Worm (Caenorhabditis elegans) whole organism, late embryonic: Measurements from ENCODE around the gene F26F4.5.

Source experiments
- C38D4.7 ChIP-seq: fragments of 200-800 bp; sonication (Bioruptor generic); optimal IDR thresholded peaks from 2 replicates; lab custom pipeline; 2018; ENCODE audit warnings: mild to moderate bottlenecking, missing genetic modification characterization, moderate library complexity, missing compliant biosample characterization
- K02D7.2 ChIP-seq: sonication (generic microtip); optimal IDR thresholded peaks from 2 replicates; lab custom pipeline; 2017; ENCODE audit warnings: mild to moderate bottlenecking, missing genetic modification characterization, missing compliant biosample characterization
- T23F11.4 ChIP-seq: fragments of 200-800 bp; sonication (Bioruptor generic); optimal IDR thresholded peaks from 2 replicates; lab custom pipeline; 2018; ENCODE audit warnings: mild to moderate bottlenecking, missing genetic modification characterization, missing compliant biosample characterization
- ceh-14 ChIP-seq: sonication (generic microtip); optimal IDR thresholded peaks from 2 replicates; lab custom pipeline; 2016; ENCODE audit warnings: missing genotype, missing genetic modification characterization, missing compliant biosample characterization
- ceh-22 ChIP-seq: sonication (generic microtip); optimal IDR thresholded peaks from 2 replicates; lab custom pipeline; 2017; ENCODE audit warnings: missing biosample characterization, missing genetic modification characterization
- dve-1 ChIP-seq: sonication (generic microtip); optimal IDR thresholded peaks from 2 replicates; lab custom pipeline; 2017; ENCODE audit warnings: antibody characterized with exemption, mild to moderate bottlenecking, missing genetic modification characterization, missing compliant biosample characterization
- fkh-10 ChIP-seq: fragments of 150-350 bp; optimal IDR thresholded peaks from 2 replicates; lab custom pipeline; 2014; ENCODE audit warnings: missing biosample characterization, missing genetic modification reagents, missing genetic modification characterization
- hlh-30 ChIP-seq: sonication (generic microtip); optimal IDR thresholded peaks from 2 replicates; lab custom pipeline; 2017; ENCODE audit warnings: antibody characterized with exemption, missing genetic modification characterization, missing compliant biosample characterization; ENCODE audit not compliant: insufficient read depth
- mec-3 ChIP-seq: sonication (generic microtip); optimal IDR thresholded peaks from 2 replicates; lab custom pipeline; 2016; ENCODE audit warnings: borderline replicate concordance, missing genetic modification characterization, missing compliant biosample characterization
- pros-1 ChIP-seq: fragments of 150-350 bp; optimal IDR thresholded peaks from 2 replicates; lab custom pipeline; 2014; ENCODE audit warnings: missing biosample characterization, missing genetic modification reagents, missing genetic modification characterization
- zip-5 ChIP-seq: sonication (generic microtip); optimal IDR thresholded peaks from 2 replicates; lab custom pipeline; 2016; ENCODE audit warnings: missing genetic modification characterization, missing compliant biosample characterization

DNA sequence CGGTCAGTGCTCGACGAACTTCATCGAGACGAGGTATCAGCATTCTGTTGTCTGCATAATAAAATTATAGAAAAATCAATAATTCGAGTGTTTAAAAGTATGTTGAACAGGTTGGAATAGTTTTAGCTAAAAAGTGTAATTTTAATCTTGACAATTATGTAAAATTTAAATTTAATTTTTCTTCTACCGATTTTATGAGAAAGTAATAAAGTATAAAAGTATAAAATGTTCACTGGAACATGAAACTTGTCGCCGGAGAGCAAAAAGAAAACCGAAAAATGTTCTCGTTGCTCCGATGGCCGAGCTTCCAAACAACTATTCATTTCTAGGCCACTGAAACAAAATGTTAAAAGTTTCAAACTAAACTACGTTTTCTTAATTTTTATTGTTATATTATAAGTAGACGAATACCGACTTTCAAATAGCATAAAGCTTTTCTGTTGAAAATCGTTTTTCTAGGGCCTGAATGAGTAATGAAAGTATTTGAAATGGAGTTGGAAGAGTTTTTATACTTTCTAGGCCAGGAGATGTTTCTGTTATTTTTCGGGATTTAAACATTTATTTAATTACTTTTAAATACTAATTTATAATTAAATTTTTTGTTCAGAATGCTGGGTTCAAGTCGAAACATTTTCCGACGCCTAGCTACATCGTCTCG lies 29.2 kb downstream of the F26F4.5 start, which contains the start of the genes C35D10.10 and C35D10.5:
- no peak for TF ChIP-seq dve-1
- TF ChIP-seq ceh-14 (tag; lab: Kevin White, UChicago): no peak
- TF ChIP-seq C38D4.7 (GFP tag; lab: Kevin White, UChicago): no peak
- TF ChIP-seq T23F11.4 (GFP tag; lab: Kevin White, UChicago): no peak
- TF ChIP-seq fkh-10: no peak
- no peak for TF ChIP-seq ceh-22
- TF ChIP-seq hlh-30 (tag; lab: Kevin White, UChicago): no peak
- TF ChIP-seq pros-1: no peak
- TF ChIP-seq mec-3: no peak
- no peak for TF ChIP-seq K02D7.2 (tag; lab: Kevin White, UChicago)
- TF ChIP-seq zip-5 (tag; lab: Kevin White, UChicago): peak; percentile 31
